Fruit fly (Drosophila melanogaster): Measurements from ENCODE around the gene crb.

Gene crb

dm6 chr3R:24298534-24298936, 3.7 kb downstream of the crb start (continued):
- TF ChIP-seq lola (GFP tag; optimal IDR thresholded peaks at IDR 0.05), result peak in 1 of 3 experiments; percentile 25
- TF ChIP-seq Hmx (GFP tag; optimal IDR thresholded peaks at IDR 0.05), result no peak
- TF ChIP-seq row (GFP tag; IDR thresholded peaks at IDR 0.05), result peak; percentile 44
- no peak for TF ChIP-seq toy (GFP tag; IDR thresholded peaks at IDR 0.05)
- no peak for TF ChIP-seq luna (GFP tag; optimal IDR thresholded peaks at IDR 0.05)
- TF ChIP-seq dimm (GFP tag; IDR thresholded peaks at IDR 0.05), result no peak
- TF ChIP-seq esg (GFP tag; conservative IDR thresholded peaks at IDR 0.05), result no peak
- TF ChIP-seq nom (GFP tag; optimal IDR thresholded peaks at IDR 0.05), result no peak
- TF ChIP-seq CG31365 (tag; optimal IDR thresholded peaks at IDR 0.05), result no peak
- TF ChIP-seq CG16863 (GFP tag; optimal IDR thresholded peaks at IDR 0.05), result no peak
- no peak for TF ChIP-seq CG6254 (GFP tag; optimal IDR thresholded peaks at IDR 0.05)
- TF ChIP-seq dmrt99B (tag; optimal IDR thresholded peaks at IDR 0.05), result peak; percentile 24
- peak; percentile 22 for TF ChIP-seq gcm2 (GFP tag; optimal IDR thresholded peaks at IDR 0.05)
- TF ChIP-seq jing (GFP tag; optimal IDR thresholded peaks at IDR 0.05), result no peak
- TF ChIP-seq CG9797 (GFP tag; optimal IDR thresholded peaks at IDR 0.05), result no peak
- no peak for TF ChIP-seq CG2202 (tag; optimal IDR thresholded peaks at IDR 0.05)
- TF ChIP-seq insv (GFP tag; optimal IDR thresholded peaks at IDR 0.05), result no peak
- TF ChIP-seq trh (GFP tag; optimal IDR thresholded peaks at IDR 0.05), result peak; percentile 1
- TF ChIP-seq HmgD (GFP tag; optimal IDR thresholded peaks at IDR 0.05), result no peak
- no peak for TF ChIP-seq tio (GFP tag; optimal IDR thresholded peaks at IDR 0.05)
- TF ChIP-seq CG7357 (GFP tag; IDR thresholded peaks at IDR 0.05), result no peak
- no peak for TF ChIP-seq sens-2 (GFP tag; IDR thresholded peaks at IDR 0.05)
- no peak for TF ChIP-seq yki (optimal IDR thresholded peaks at IDR 0.05)
- TF ChIP-seq Hr39 (optimal IDR thresholded peaks at IDR 0.05), result no peak
- TF ChIP-seq Lim3 (GFP tag; IDR thresholded peaks at IDR 0.05), result no peak
- no peak for TF ChIP-seq hth (optimal IDR thresholded peaks at IDR 0.05)
- TF ChIP-seq CG11247 (GFP tag; IDR thresholded peaks at IDR 0.05), result no peak
- peak; percentile 30 for TF ChIP-seq Ssrp (tag; optimal IDR thresholded peaks at IDR 0.05)
- TF ChIP-seq CG1792 (GFP tag; optimal IDR thresholded peaks at IDR 0.05), result no peak
- TF ChIP-seq CG6854 (GFP tag; optimal IDR thresholded peaks at IDR 0.05), result no peak
- TF ChIP-seq slbo (GFP tag; IDR thresholded peaks at IDR 0.05), result peak; percentile 11; the same call in 1 of the 2 replicates
- TF ChIP-seq Jarid2 (GFP tag; optimal IDR thresholded peaks at IDR 0.05), result no peak
- TF ChIP-seq CG3281 (GFP tag; optimal IDR thresholded peaks at IDR 0.05), result no peak
- TF ChIP-seq nerfin-1 (tag; optimal IDR thresholded peaks at IDR 0.05), result peak; percentile 5
- no peak for TF ChIP-seq sima (GFP tag; optimal IDR thresholded peaks at IDR 0.05)
- TF ChIP-seq CG14050 (GFP tag; IDR thresholded peaks at IDR 0.05), result no peak
- no peak for TF ChIP-seq chn (GFP tag; optimal IDR thresholded peaks at IDR 0.05)
- peak; percentile 26 for TF ChIP-seq CG14710 (tag; optimal IDR thresholded peaks at IDR 0.05)
- TF ChIP-seq croc (GFP tag; conservative IDR thresholded peaks at IDR 0.05), result no peak
- 0 out of 2 replicates have a peak, but pooled peaks have one; percentile 16 for TF ChIP-seq E2f1 (GFP tag; IDR thresholded peaks at IDR 0.05)
- peak; percentile 49 for TF ChIP-seq CG14441 (GFP tag; IDR thresholded peaks at IDR 0.05)
- no peak for TF ChIP-seq gsb (GFP tag; IDR thresholded peaks at IDR 0.05)
- no peak for TF ChIP-seq NfI (GFP tag; optimal IDR thresholded peaks at IDR 0.05)
- TF ChIP-seq ranshi (GFP tag; IDR thresholded peaks at IDR 0.05), result no peak; the same call in 1 of the 2 replicates
- no peak for TF ChIP-seq TFAM (GFP tag; optimal IDR thresholded peaks at IDR 0.05)
- TF ChIP-seq Lpt (GFP tag; optimal IDR thresholded peaks at IDR 0.05), result no peak
- peak; percentile 44 for TF ChIP-seq CG6689 (GFP tag; IDR thresholded peaks at IDR 0.05)
- peak; percentile 65 for TF ChIP-seq HLHmδ (GFP tag; optimal IDR thresholded peaks at IDR 0.05)
- no peak for TF ChIP-seq CG8765 (GFP tag; IDR thresholded peaks at IDR 0.05)
- no peak for TF ChIP-seq CG12769 (tag; optimal IDR thresholded peaks at IDR 0.05)
- no peak for TF ChIP-seq E2f2 (GFP tag; IDR thresholded peaks at IDR 0.05)
- peak; percentile 18 for TF ChIP-seq zen (tag; optimal IDR thresholded peaks at IDR 0.05)
- TF ChIP-seq CG12659 (GFP tag; optimal IDR thresholded peaks at IDR 0.05), result no peak

Data from whole organism, embryonic.